Fruit fly (Drosophila melanogaster) whole organism, embryonic: ENCODE data around the gene CG17764.

Source experiments
- Antp ChIP-seq: fragments of 200-800 bp; sonication (Bioruptor generic); optimal IDR thresholded peaks from 3 replicates; lab custom pipeline; 2016; ENCODE audit warnings: missing biosample characterization, missing genetic modification characterization
- Bgb ChIP-seq: fragments of 200-800 bp; sonication (Bioruptor generic); IDR thresholded peaks from 2 replicates; pipeline ENCODE4 v1.3.6; 2022; ENCODE audit warnings: missing biosample characterization, missing genetic modification characterization; ENCODE audit not compliant: partially characterized antibody
- CG12659 ChIP-seq: fragments of 200-800 bp; sonication (Bioruptor generic); optimal IDR thresholded peaks from 3 replicates; lab custom pipeline; 2017; ENCODE audit warnings: mild to moderate bottlenecking, missing biosample characterization, missing genetic modification reagents, missing genetic modification characterization
- CG14710 ChIP-seq: fragments of 200-800 bp; sonication (Bioruptor generic); optimal IDR thresholded peaks from 3 replicates; lab custom pipeline; 2019; ENCODE audit warnings: missing biosample characterization, mild to moderate bottlenecking, missing genetic modification characterization, moderate library complexity
- CG14860 ChIP-seq: fragments of 200-800 bp; sonication (Bioruptor generic); IDR thresholded peaks from 3 replicates; pipeline ENCODE4 v1.3.6; 2022; ENCODE audit warnings: missing biosample characterization, missing genetic modification characterization; ENCODE audit not compliant: partially characterized antibody
- CG16813 ChIP-seq: fragments of 200-800 bp; sonication (Bioruptor generic); IDR thresholded peaks from 3 replicates; pipeline ENCODE4 v1.3.6; 2022; ENCODE audit warnings: missing biosample characterization, missing genetic modification characterization; ENCODE audit not compliant: partially characterized antibody
- CG17912 ChIP-seq: fragments of 200-800 bp; sonication (Bioruptor generic); optimal IDR thresholded peaks from 2 replicates; lab custom pipeline; 2018; ENCODE audit warnings: missing biosample characterization, mild to moderate bottlenecking, missing genetic modification characterization
- CG1792 ChIP-seq: fragments of 200-800 bp; sonication (Bioruptor generic); optimal IDR thresholded peaks from 2 replicates; lab custom pipeline; 2016; ENCODE audit warnings: missing biosample characterization, missing genetic modification characterization
- CG18476 ChIP-seq: fragments of 200-800 bp; sonication (Bioruptor generic); optimal IDR thresholded peaks from 2 replicates; lab custom pipeline; 2016; ENCODE audit warnings: missing biosample characterization, mild to moderate bottlenecking, missing genetic modification characterization
- CG33557 ChIP-seq: fragments of 200-800 bp; sonication (Bioruptor generic); optimal IDR thresholded peaks from 2 replicates; lab custom pipeline; 2019; ENCODE audit warnings: missing biosample characterization, mild to moderate bottlenecking, missing genetic modification characterization, moderate library complexity
- CG34224 ChIP-seq: fragments of 200-800 bp; sonication (Bioruptor generic); IDR thresholded peaks from 3 replicates; pipeline ENCODE4 v1.3.6; 2022; ENCODE audit warnings: missing biosample characterization, missing genetic modification characterization; ENCODE audit not compliant: partially characterized antibody
- CG3726 ChIP-seq: fragments of 200-800 bp; sonication (Bioruptor generic); IDR thresholded peaks from 3 replicates; pipeline ENCODE4, ENCODE4 v1.3.6; 2022; ENCODE audit warnings: missing biosample characterization, missing genetic modification characterization
- CG6765 ChIP-seq: fragments of 200-800 bp; sonication (Bioruptor generic); optimal IDR thresholded peaks from 3 replicates; lab custom pipeline; 2017; ENCODE audit warnings: missing biosample characterization, mild to moderate bottlenecking, missing genetic modification characterization
- CG7372 ChIP-seq: fragments of 200-800 bp; sonication (Bioruptor generic); IDR thresholded peaks from 2 replicates; pipeline ENCODE4 v1.3.6; 2022; ENCODE audit warnings: missing biosample characterization, missing genetic modification characterization
- CG8388 ChIP-seq: fragments of 200-800 bp; sonication (Bioruptor generic); optimal IDR thresholded peaks from 2 replicates; lab custom pipeline; 2019; ENCODE audit warnings: missing biosample characterization, mild to moderate bottlenecking, missing genetic modification characterization, moderate library complexity
- CoRest ChIP-seq: fragments of 200-800 bp; sonication (Bioruptor generic); optimal IDR thresholded peaks from 3 replicates; lab custom pipeline; 2018; ENCODE audit warnings: missing biosample characterization, mild to moderate bottlenecking, missing genetic modification characterization, moderate library complexity
- D19A ChIP-seq: fragments of 200-800 bp; optimal IDR thresholded peaks from 3 replicates; lab custom pipeline; 2019; ENCODE audit warnings: missing biosample characterization, mild to moderate bottlenecking, missing genetic modification characterization, moderate library complexity
- Dll ChIP-seq: fragments of 200-800 bp; sonication (Bioruptor generic); IDR thresholded peaks from 4 replicates; pipeline ENCODE4 v1.3.6; 2022; ENCODE audit warnings: missing biosample characterization, missing genetic modification characterization; ENCODE audit not compliant: partially characterized antibody
- Doc3 ChIP-seq: fragments of 200-800 bp; sonication (Bioruptor generic); IDR thresholded peaks from 3 replicates; pipeline ENCODE4 v1.3.6; 2022; ENCODE audit warnings: missing biosample characterization, missing genetic modification characterization; ENCODE audit not compliant: partially characterized antibody
- Dref ChIP-seq: fragments of 200-800 bp; sonication (Bioruptor generic); IDR thresholded peaks from 2 replicates; pipeline ENCODE4 v1.3.6; 2022; ENCODE audit warnings: missing biosample characterization, missing genetic modification characterization
- Gug ChIP-seq: fragments of 200-800 bp; sonication (Bioruptor generic); IDR thresholded peaks from 4 replicates; pipeline ENCODE4 v1.3.6; 2022; ENCODE audit warnings: missing biosample characterization, missing genetic modification characterization
- H2.0 ChIP-seq: fragments of 200-800 bp; sonication (Bioruptor generic); IDR thresholded peaks from 2 replicates; pipeline ENCODE4 v1.3.6; 2022; ENCODE audit warnings: missing biosample characterization, missing genetic modification characterization
- HLH54F ChIP-seq: fragments of 200-800 bp; sonication (Bioruptor generic); optimal IDR thresholded peaks from 3 replicates; lab custom pipeline; 2016; ENCODE audit warnings: missing biosample characterization, missing genetic modification characterization
- HmgZ ChIP-seq: fragments of 200-800 bp; sonication (Bioruptor generic); optimal IDR thresholded peaks from 2 replicates; lab custom pipeline; 2018; ENCODE audit warnings: missing biosample characterization, mild to moderate bottlenecking, missing genetic modification characterization
- Hmr ChIP-seq: fragments of 200-800 bp; sonication (Bioruptor generic); optimal IDR thresholded peaks from 3 replicates; lab custom pipeline; 2017; ENCODE audit warnings: mild to moderate bottlenecking, missing biosample characterization, missing genetic modification reagents, missing genetic modification characterization
- MBD-R2 ChIP-seq: fragments of 200-800 bp; sonication (Bioruptor generic); IDR thresholded peaks from 2 replicates; pipeline ENCODE4 v1.3.6; 2022; ENCODE audit warnings: missing biosample characterization, missing genetic modification characterization
- Max ChIP-seq: fragments of 200-800 bp; sonication (Bioruptor generic); optimal IDR thresholded peaks from 2 replicates; lab custom pipeline; 2016; ENCODE audit warnings: missing biosample characterization, mild to moderate bottlenecking, missing genetic modification characterization
- Med ChIP-seq: fragments of 200-800 bp; sonication (Bioruptor generic); peaks from one replicate; lab custom pipeline; 2016; ENCODE audit warnings: missing biosample characterization, missing genetic modification characterization, mild to moderate bottlenecking, inconsistent platforms, moderate library complexity
- NfI ChIP-seq: fragments of 200-800 bp; sonication (Bioruptor generic); optimal IDR thresholded peaks from 3 replicates; lab custom pipeline; 2018; ENCODE audit warnings: missing biosample characterization, mild to moderate bottlenecking, missing genetic modification characterization, moderate library complexity
- Opbp ChIP-seq: fragments of 200-800 bp; sonication (Bioruptor generic); IDR thresholded peaks from 3 replicates; pipeline ENCODE4 v1.3.6; 2022; ENCODE audit warnings: missing biosample characterization, missing genetic modification characterization; ENCODE audit not compliant: partially characterized antibody
- Rfx ChIP-seq: fragments of 200-800 bp; sonication (Bioruptor generic); IDR thresholded peaks from 2 replicates; pipeline ENCODE4 v1.3.6; 2022; ENCODE audit warnings: missing biosample characterization, missing genetic modification characterization
- Scr ChIP-seq: fragments of 200-800 bp; sonication (Bioruptor generic); IDR thresholded peaks from 2 replicates; pipeline ENCODE4 v1.3.6; 2022; ENCODE audit warnings: missing biosample characterization, missing genetic modification characterization; ENCODE audit not compliant: partially characterized antibody
- Sox102F ChIP-seq: fragments of 200-800 bp; sonication (Bioruptor generic); optimal IDR thresholded peaks from 2 replicates; lab custom pipeline; 2018; ENCODE audit warnings: missing biosample characterization, mild to moderate bottlenecking, missing genetic modification characterization, moderate library complexity
- Spps ChIP-seq: fragments of 200-800 bp; sonication (Bioruptor generic); optimal IDR thresholded peaks from 2 replicates; lab custom pipeline; 2018; ENCODE audit warnings: missing biosample characterization, mild to moderate bottlenecking, missing genetic modification characterization
- Ssrp ChIP-seq: fragments of 200-800 bp; sonication (Bioruptor generic); optimal IDR thresholded peaks from 2 replicates; lab custom pipeline; 2018; ENCODE audit warnings: missing biosample characterization, mild to moderate bottlenecking, missing genetic modification characterization, moderate library complexity
- chinmo ChIP-seq: fragments of 200-800 bp; sonication (Bioruptor generic); IDR thresholded peaks from 4 replicates; pipeline ENCODE4 v1.3.6; 2022; ENCODE audit warnings: missing biosample characterization, missing genetic modification characterization; ENCODE audit not compliant: partially characterized antibody
- dan ChIP-seq: fragments of 200-800 bp; sonication (Bioruptor generic); IDR thresholded peaks from 2 replicates; pipeline ENCODE4 v1.3.6; 2022; ENCODE audit warnings: missing biosample characterization, missing genetic modification characterization
- dysf ChIP-seq: fragments of 200-800 bp; sonication (Bioruptor generic); IDR thresholded peaks from 3 replicates; pipeline ENCODE4 v1.3.6; 2022; ENCODE audit warnings: missing biosample characterization, missing genetic modification characterization
- eve ChIP-seq, 2 experiments: fragments of >200 bp; optimal IDR thresholded peaks; 2 replicates each; lab custom pipeline; 2017; ENCODE audit warnings: missing biosample characterization in 2 of 2, missing genetic modification characterization in 2 of 2
- grn ChIP-seq: fragments of 200-800 bp; sonication (Bioruptor generic); optimal IDR thresholded peaks from 3 replicates; lab custom pipeline; 2017; ENCODE audit warnings: missing biosample characterization, missing genetic modification characterization
- jing ChIP-seq: fragments of 200-800 bp; sonication (Bioruptor generic); optimal IDR thresholded peaks from 2 replicates; lab custom pipeline; 2018; ENCODE audit warnings: missing biosample characterization, mild to moderate bottlenecking, missing genetic modification characterization
- kni ChIP-seq: fragments of 200-800 bp; sonication (Bioruptor generic); optimal IDR thresholded peaks from 3 replicates; lab custom pipeline; 2017; ENCODE audit warnings: mild to moderate bottlenecking, missing biosample characterization, missing genetic modification reagents, missing genetic modification characterization
- mam ChIP-seq: fragments of 200-800 bp; sonication (Bioruptor generic); optimal IDR thresholded peaks from 3 replicates; lab custom pipeline; 2016; ENCODE audit warnings: missing biosample characterization, missing genetic modification characterization
- otp ChIP-seq: fragments of 200-800 bp; sonication (Bioruptor generic); IDR thresholded peaks from 3 replicates; pipeline ENCODE4, ENCODE4 v1.3.6; 2022; ENCODE audit warnings: missing biosample characterization, missing genetic modification characterization
- phol ChIP-seq: fragments of 200-800 bp; sonication (Bioruptor generic); optimal IDR thresholded peaks from 3 replicates; lab custom pipeline; 2018; ENCODE audit warnings: missing biosample characterization, mild to moderate bottlenecking, missing genetic modification characterization, moderate library complexity
- scrt ChIP-seq: fragments of 200-800 bp; sonication (Bioruptor generic); optimal IDR thresholded peaks from 2 replicates; lab custom pipeline; 2018; ENCODE audit warnings: missing biosample characterization, mild to moderate bottlenecking, missing genetic modification characterization, moderate library complexity
- sd ChIP-seq: fragments of 200-800 bp; sonication (Bioruptor generic); optimal IDR thresholded peaks from 3 replicates; lab custom pipeline; 2018; ENCODE audit warnings: missing biosample characterization, mild to moderate bottlenecking, missing genetic modification characterization, moderate library complexity
- sens ChIP-seq: fragments of 200-800 bp; sonication (Bioruptor generic); peaks from one replicate; lab custom pipeline; 2016; ENCODE audit warnings: missing biosample characterization, missing genetic modification characterization
- unc-4 ChIP-seq: fragments of 200-800 bp; sonication (Bioruptor generic); IDR thresholded peaks from 2 replicates; pipeline ENCODE4 v1.3.6; 2022; ENCODE audit warnings: missing biosample characterization, missing genetic modification characterization; ENCODE audit not compliant: partially characterized antibody

CG17764 gene

DNA sequence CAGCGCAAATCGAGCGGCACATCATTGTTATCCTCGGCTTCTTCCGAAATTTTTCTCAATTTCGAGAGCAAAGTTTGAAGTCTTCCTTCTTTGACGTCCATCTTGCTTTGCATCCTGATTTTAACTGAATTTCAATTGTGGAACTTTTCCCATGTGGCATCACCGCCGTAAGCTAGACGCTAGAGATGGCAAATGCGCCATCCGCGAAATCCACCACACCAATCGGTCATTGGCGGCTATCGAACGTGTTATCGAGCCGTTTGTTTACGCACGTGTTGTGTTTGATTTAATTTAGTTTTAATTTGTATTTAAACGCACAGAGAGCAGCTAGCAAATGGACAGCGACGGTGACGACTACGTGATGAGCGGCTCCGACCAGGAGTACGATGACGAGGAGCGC lies 10.0 kb upstream of the CG17764 start, which contains the start of the genes CG15930 and Sas10 (continued):
- no peak for TF ChIP-seq sd (tag; lab: Kevin White, UChicago)
- TF ChIP-seq jing (GFP tag; lab: Kevin White, UChicago) = no peak
- TF ChIP-seq scrt (GFP tag; lab: Kevin White, UChicago) = no peak
- peak; percentile 13 for TF ChIP-seq CG14710 (tag; lab: Kevin White, UChicago)
- no peak for TF ChIP-seq otp (GFP tag; lab: Robert Waterston, UW)
- no peak for TF ChIP-seq Hmr (GFP tag; lab: Kevin White, UChicago)
- no peak for TF ChIP-seq Ssrp (tag; lab: Kevin White, UChicago)
- peak; percentile 23; the same call in 1 of the 4 replicates for TF ChIP-seq Dll (GFP tag; lab: Robert Waterston, UW)
- TF ChIP-seq HmgZ (tag; lab: Kevin White, UChicago) = no peak
- no peak for TF ChIP-seq Doc3 (GFP tag; lab: Robert Waterston, UW)
- 0 out of 2 replicates have a peak, but pooled peaks have one; percentile 27 for TF ChIP-seq unc-4 (GFP tag; lab: Robert Waterston, UW)
- no peak for TF ChIP-seq eve (GFP tag; optimal IDR thresholded peaks at IDR 0.05; lab: Kevin White, UChicago)
- TF ChIP-seq CG33557 (GFP tag; lab: Kevin White, UChicago) = no peak
- peak; percentile 90 for TF ChIP-seq phol (tag; lab: Kevin White, UChicago)
- TF ChIP-seq Med (GFP tag; lab: Kevin White, UChicago) = peak; percentile 20
- TF ChIP-seq CG7372 = no peak
- 0 out of 4 replicates have a peak, but pooled peaks have one; percentile 48 for TF ChIP-seq chinmo (GFP tag; lab: Robert Waterston, UW)
- no peak for TF ChIP-seq D19A (tag; lab: Kevin White, UChicago)
- peak; percentile 13; the same call in 1 of the 3 replicates for TF ChIP-seq CG14860 (GFP tag; lab: Robert Waterston, UW)
- peak; percentile 30 for TF ChIP-seq CG12659 (GFP tag; lab: Kevin White, UChicago)
- TF ChIP-seq CG1792 (GFP tag; lab: Kevin White, UChicago) = no peak
- TF ChIP-seq Spps (tag; lab: Kevin White, UChicago) = no peak
- no peak for TF ChIP-seq sens (GFP tag; lab: Kevin White, UChicago)
- no peak for TF ChIP-seq CG8388 (GFP tag; lab: Kevin White, UChicago)
- no peak for TF ChIP-seq H2.0 (GFP tag; lab: Robert Waterston, UW)
- TF ChIP-seq Antp (GFP tag; lab: Kevin White, UChicago) = no peak
- no peak for TF ChIP-seq Sox102F (GFP tag; lab: Kevin White, UChicago)
- TF ChIP-seq Max (GFP tag; lab: Kevin White, UChicago) = peak; percentile 45
- TF ChIP-seq CG18476 (GFP tag; lab: Kevin White, UChicago) = no peak
- TF ChIP-seq kni (GFP tag; lab: Kevin White, UChicago) = no peak
- TF ChIP-seq CoRest (tag; lab: Kevin White, UChicago) = peak; percentile 20
- peak; percentile 14; the same call in 1 of the 3 replicates for TF ChIP-seq Opbp (GFP tag; lab: Robert Waterston, UW)
- TF ChIP-seq dan (GFP tag; lab: Robert Waterston, UW) = no peak
- no peak for TF ChIP-seq CG6765 (GFP tag; lab: Kevin White, UChicago)
- no peak for TF ChIP-seq grn
- no peak for TF ChIP-seq HLH54F
- TF ChIP-seq Dref (GFP tag; lab: Robert Waterston, UW) = peak; percentile 72
- TF ChIP-seq MBD-R2 (GFP tag; lab: Robert Waterston, UW) = peak; percentile 63
- TF ChIP-seq Scr = peak; percentile 30; the same call in 1 of the 2 replicates
- TF ChIP-seq CG34224 (GFP tag; lab: Robert Waterston, UW) = peak; percentile 35; the same call in 1 of the 3 replicates
- TF ChIP-seq dysf (GFP tag; lab: Robert Waterston, UW) = no peak
- peak; percentile 16; the same call in 1 of the 3 replicates for TF ChIP-seq CG16813
- TF ChIP-seq NfI (GFP tag; lab: Kevin White, UChicago) = no peak
- peak; percentile 47; the same call in 1 of the 2 replicates for TF ChIP-seq Bgb
- TF ChIP-seq Gug (GFP tag; lab: Robert Waterston, UW) = no peak
- TF ChIP-seq CG17912 (GFP tag; lab: Kevin White, UChicago) = no peak
- TF ChIP-seq Rfx (GFP tag; lab: Robert Waterston, UW) = no peak
- no peak for TF ChIP-seq mam (GFP tag; lab: Kevin White, UChicago)
- TF ChIP-seq CG3726 = no peak
